Worm (Caenorhabditis elegans) whole organism, early embryonic: ENCODE measurements around the gene polk-1.

Experiments used
- B0310.2 ChIP-seq: sonication (generic microtip); optimal IDR thresholded peaks from 2 replicates; lab custom pipeline; 2016; ENCODE audit warnings: mild to moderate bottlenecking, missing genetic modification characterization, missing compliant biosample characterization
- ama-1 ChIP-seq: fragments of 150-350 bp; optimal IDR thresholded peaks from 2 replicates; lab custom pipeline; 2014
- ceh-13 ChIP-seq: fragments of 200-800 bp; sonication (Bioruptor generic); optimal IDR thresholded peaks from 2 replicates; lab custom pipeline; 2018; ENCODE audit warnings: mild to moderate bottlenecking, missing genetic modification characterization, missing compliant biosample characterization
- ets-7 ChIP-seq: sonication (generic microtip); optimal IDR thresholded peaks from 2 replicates; lab custom pipeline; 2016; ENCODE audit warnings: missing genotype, missing genetic modification characterization, missing compliant biosample characterization
- hmbx-1 ChIP-seq: sonication (generic microtip); optimal IDR thresholded peaks from 2 replicates; lab custom pipeline; 2016; ENCODE audit warnings: mild to moderate bottlenecking, missing genetic modification characterization, missing compliant biosample characterization
- hnd-1 ChIP-seq: sonication (generic microtip); optimal IDR thresholded peaks from 2 replicates; lab custom pipeline; 2016; ENCODE audit warnings: missing genetic modification characterization, missing compliant biosample characterization
- tbx-11 ChIP-seq: fragments of 200-800 bp; sonication (Bioruptor generic); IDR thresholded peaks from 2 replicates; pipeline ENCODE4 v1.3.6; 2022; ENCODE audit warnings: missing genetic modification characterization, missing compliant biosample characterization
- tbx-37 ChIP-seq: fragments of 200-800 bp; sonication (Bioruptor generic); conservative IDR thresholded peaks from 2 replicates; pipeline ENCODE4 v1.3.6; 2022; ENCODE audit warnings: missing genetic modification reagents, missing genetic modification characterization, missing compliant biosample characterization

ce11 chrIII:8652112-8652694 is 23.8 kb upstream of the polk-1 start:
- TF ChIP-seq ama-1 (lab: Kevin White, UChicago) (no peak), hnd-1 (tag; lab: Kevin White, UChicago) (no peak), tbx-11 (no peak), ets-7 (tag; lab: Kevin White, UChicago) (no peak), ceh-13 (GFP tag; lab: Kevin White, UChicago) (no peak), hmbx-1 (tag; lab: Kevin White, UChicago) (no peak), B0310.2 (tag; lab: Kevin White, UChicago) (no peak), tbx-37 (no peak)
